Worm (Caenorhabditis elegans): ENCODE measurements around the gene dhp-2.

ce11 chrIV:9976284-9976683 is 1.6 kb upstream of the dhp-2 start, which contains the start of gene C47E12.14:
- TF ChIP-seq snpc-4 (GFP tag; optimal IDR thresholded peaks at IDR 0.05) (no peak), snpc-4 (tag; optimal IDR thresholded peaks at IDR 0.05) (no peak), attf-6 (GFP tag; IDR thresholded peaks at IDR 0.05) (no peak), ztf-25 (GFP tag; IDR thresholded peaks at IDR 0.05) (no peak), ztf-18 (tag; optimal IDR thresholded peaks at IDR 0.05) (no peak), ceh-58 (GFP tag; IDR thresholded peaks at IDR 0.05) (no peak), efl-1 (GFP tag; optimal IDR thresholded peaks at IDR 0.05) (no peak), die-1 (tag; optimal IDR thresholded peaks at IDR 0.05) (no peak), sptf-2 (GFP tag; optimal IDR thresholded peaks at IDR 0.05) (no peak), ztf-6 (GFP tag; IDR thresholded peaks at IDR 0.05) (no peak), bed-1 (GFP tag; IDR thresholded peaks at IDR 0.05) (no peak), repo-1 (tag; optimal IDR thresholded peaks at IDR 0.05) (no peak), ceh-27 (GFP tag; optimal IDR thresholded peaks at IDR 0.05) (no peak), ama-1 (optimal IDR thresholded peaks at IDR 0.05) (no peak), ama-1 (GFP tag; optimal IDR thresholded peaks at IDR 0.05) (no peak), attf-3 (GFP tag; conservative IDR thresholded peaks at IDR 0.05) (no peak)
